Worm (Caenorhabditis elegans) whole organism, L1 larva: Measurements from ENCODE around the gene srd-16.

Experiments used
- C16A3.4 ChIP-seq: fragments of 150-350 bp; optimal IDR thresholded peaks from 2 replicates; lab custom pipeline; 2014; ENCODE audit warnings: missing biosample characterization, missing genetic modification characterization
- C34B4.2 ChIP-seq: sonication (generic microtip); optimal IDR thresholded peaks from 2 replicates; lab custom pipeline; 2017; ENCODE audit warnings: mild to moderate bottlenecking, missing genetic modification characterization, missing compliant biosample characterization
- blmp-1 ChIP-seq: fragments of 150-350 bp; optimal IDR thresholded peaks from 2 replicates; lab custom pipeline; 2014; ENCODE audit warnings: missing biosample characterization, missing genetic modification characterization
- ceh-82 ChIP-seq, 3 experiments: fragments of 150-350 bp in 1 of 3; sonication (generic microtip) in 2 of 3; optimal IDR thresholded peaks; 2 replicates each; lab custom pipeline; 2014 to 2017; ENCODE audit warnings: missing biosample characterization in 3 of 3, missing genetic modification characterization in 3 of 3
- dsc-1 ChIP-seq: sonication (generic microtip); optimal IDR thresholded peaks from 2 replicates; lab custom pipeline; 2016; ENCODE audit warnings: mild to moderate bottlenecking, missing genetic modification characterization, missing compliant biosample characterization
- efl-1 ChIP-seq, 4 experiments: fragments of 150-350 bp; optimal IDR thresholded peaks in 3 of 4; peaks in 1 of 4; 1 replicate in 1 of 4; 2 replicates in 3 of 4; lab custom pipeline; 2014; ENCODE audit warnings: missing biosample characterization in 2 of 4, missing genetic modification characterization in 2 of 4, missing genetic modification reagents in 2 of 4
- egl-13 ChIP-seq: sonication (generic microtip); optimal IDR thresholded peaks from 2 replicates; lab custom pipeline; 2016; ENCODE audit warnings: missing genotype, missing genetic modification reagents, missing genetic modification characterization, missing compliant biosample characterization
- elt-2 ChIP-seq: sonication (generic microtip); optimal IDR thresholded peaks from 2 replicates; lab custom pipeline; 2016; ENCODE audit warnings: missing genetic modification characterization, mild to moderate bottlenecking, inconsistent platforms, missing compliant biosample characterization, missing genetic modification reagents
- fkh-10 ChIP-seq: sonication (generic microtip); optimal IDR thresholded peaks from 2 replicates; lab custom pipeline; 2017; ENCODE audit warnings: missing biosample characterization, missing genetic modification reagents, missing genetic modification characterization
- lin-14 ChIP-seq: fragments of 200-800 bp; sonication (Bioruptor generic); optimal IDR thresholded peaks from 2 replicates; lab custom pipeline; 2018; ENCODE audit warnings: mild to moderate bottlenecking, missing genetic modification characterization, moderate library complexity, missing compliant biosample characterization
- lin-15B ChIP-seq: fragments of 150-350 bp; sonication (generic microtip); optimal IDR thresholded peaks from 3 replicates; lab custom pipeline; 2014; ENCODE audit warnings: missing biosample characterization, missing genetic modification characterization
- lir-3 ChIP-seq: sonication (generic microtip); optimal IDR thresholded peaks from 2 replicates; lab custom pipeline; 2016; ENCODE audit warnings: mild to moderate bottlenecking, missing genetic modification characterization, moderate library complexity, missing compliant biosample characterization; ENCODE audit not compliant: poor library complexity
- lsy-2 ChIP-seq, 2 experiments: fragments of 150-350 bp; optimal IDR thresholded peaks; 2 replicates each; lab custom pipeline; 2014; ENCODE audit warnings: missing biosample characterization in 2 of 2, missing genetic modification characterization in 2 of 2
- nhr-11 ChIP-seq: fragments of 150-350 bp; optimal IDR thresholded peaks from 2 replicates; lab custom pipeline; 2014; ENCODE audit warnings: missing biosample characterization, missing genetic modification characterization
- nhr-19 ChIP-seq: fragments of 200-800 bp; sonication (Bioruptor generic); conservative IDR thresholded peaks from 2 replicates; pipeline ENCODE4 v1.3.6; 2022; ENCODE audit warnings: missing genetic modification characterization, missing compliant biosample characterization
- nhr-20 ChIP-seq: sonication (generic microtip); optimal IDR thresholded peaks from 2 replicates; lab custom pipeline; 2016; ENCODE audit warnings: mild to moderate bottlenecking, missing genetic modification characterization, missing compliant biosample characterization
- nhr-28 ChIP-seq: fragments of 150-350 bp; optimal IDR thresholded peaks from 2 replicates; lab custom pipeline; 2014; ENCODE audit warnings: missing biosample characterization, missing genetic modification characterization
- nhr-47 ChIP-seq: sonication (generic microtip); optimal IDR thresholded peaks from 2 replicates; lab custom pipeline; 2016; ENCODE audit warnings: mild to moderate bottlenecking, missing genetic modification characterization, moderate library complexity, missing compliant biosample characterization
- nhr-71 ChIP-seq: sonication (generic microtip); optimal IDR thresholded peaks from 2 replicates; lab custom pipeline; 2016; ENCODE audit warnings: mild to moderate bottlenecking, missing genetic modification characterization, moderate library complexity, missing compliant biosample characterization
- nhr-76 ChIP-seq: sonication (generic microtip); optimal IDR thresholded peaks from 2 replicates; lab custom pipeline; 2017; ENCODE audit warnings: missing biosample characterization, missing genetic modification characterization
- nhr-77 ChIP-seq: fragments of 150-350 bp; optimal IDR thresholded peaks from 2 replicates; lab custom pipeline; 2014; ENCODE audit warnings: missing biosample characterization, missing genetic modification characterization
- nhr-85 ChIP-seq: sonication (generic microtip); peaks from one replicate; lab custom pipeline; 2016; ENCODE audit warnings: missing genetic modification characterization, inconsistent platforms, missing compliant biosample characterization
- rnt-1 ChIP-seq: sonication (generic microtip); optimal IDR thresholded peaks from 2 replicates; lab custom pipeline; 2016; ENCODE audit warnings: mild to moderate bottlenecking, missing genetic modification characterization, moderate library complexity, missing compliant biosample characterization
- snpc-4 ChIP-seq: fragments of 150-350 bp; optimal IDR thresholded peaks from 2 replicates; lab custom pipeline; 2014; ENCODE audit warnings: missing biosample characterization, missing genetic modification characterization
- snu-23 ChIP-seq: sonication (generic microtip); optimal IDR thresholded peaks from 2 replicates; lab custom pipeline; 2016; ENCODE audit warnings: missing genetic modification characterization, missing compliant biosample characterization
- tbx-2 ChIP-seq: sonication (generic microtip); optimal IDR thresholded peaks from 2 replicates; lab custom pipeline; 2016; ENCODE audit warnings: missing genetic modification characterization, missing compliant biosample characterization
- unc-130 ChIP-seq: fragments of 150-350 bp; optimal IDR thresholded peaks from 2 replicates; lab custom pipeline; 2017; ENCODE audit warnings: missing biosample characterization, missing genetic modification characterization, inconsistent platforms
- unc-30 ChIP-seq: sonication (generic microtip); optimal IDR thresholded peaks from 2 replicates; lab custom pipeline; 2017; ENCODE audit warnings: missing biosample characterization, missing genetic modification characterization

Gene srd-16

DNA sequence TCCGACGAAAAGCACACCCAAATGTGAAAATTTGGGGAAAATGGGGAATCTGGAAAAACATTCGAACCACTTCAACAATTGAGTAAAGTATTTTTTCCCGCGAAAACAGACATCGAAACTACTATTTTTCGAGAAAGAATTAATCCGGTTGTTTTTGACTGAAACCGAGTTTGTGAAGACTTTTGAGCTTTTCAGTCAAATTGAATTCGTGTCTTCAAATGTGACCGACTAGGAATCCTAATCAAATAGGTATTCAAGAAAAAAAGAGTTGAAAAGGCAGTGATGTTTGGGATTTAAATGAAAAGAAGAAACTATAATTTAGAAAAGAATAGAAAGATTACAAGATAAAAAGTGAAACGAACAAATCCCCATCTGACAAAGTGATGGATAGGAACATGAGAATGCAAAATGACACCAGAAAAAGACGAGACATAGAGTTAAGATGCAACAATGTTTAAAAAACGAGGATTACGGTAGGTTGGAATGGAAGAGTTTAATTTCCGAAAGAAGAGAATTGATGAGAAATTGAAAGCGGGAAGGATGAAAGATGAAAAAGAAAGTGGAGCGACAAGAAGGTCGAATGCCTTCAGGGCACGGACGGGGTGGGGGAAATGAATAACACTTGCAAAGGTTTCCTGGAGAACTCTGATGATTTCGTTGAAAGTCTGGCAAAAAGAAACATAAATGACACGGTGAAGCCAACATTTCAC is 37.2 kb downstream of the srd-16 start, which contains the start of gene F26F12.8:
Gene F26F12.8 (minus strand): TSS at position 51 of the 710 bp plus-strand sequence.
- no peak for TF ChIP-seq C34B4.2
- peak; percentile 4 for TF ChIP-seq lin-14 (GFP tag; lab: Kevin White, UChicago)
- no peak for TF ChIP-seq snpc-4 (tag; lab: Kevin White, UChicago)
- TF ChIP-seq blmp-1 (tag; lab: Kevin White, UChicago) = peak; percentile 59
- TF ChIP-seq elt-2 (tag; lab: Kevin White, UChicago) = no peak
- no peak for TF ChIP-seq lir-3 (tag; lab: Kevin White, UChicago)
- peak; percentile 3 for TF ChIP-seq nhr-85 (tag; lab: Kevin White, UChicago)

ce11 chrV:5852084-5852483 is 47.8 kb downstream of the srd-16 start:
- no peak for TF ChIP-seq lin-15B (tag; lab: Kevin White, UChicago)
- peak; percentile 78 for TF ChIP-seq dsc-1 (tag; lab: Kevin White, UChicago)
- TF ChIP-seq, all 84 proteins: peak for 1

- TF ChIP-seq elt-2 (tag; lab: Kevin White, UChicago) (no peak), nhr-71 (peak; percentile 56), snu-23 (GFP tag; lab: Kevin White, UChicago) (peak; percentile 38), C16A3.4 (peak; percentile 17), nhr-76 (tag; lab: Kevin White, UChicago) (no peak), lsy-2 (tag; optimal IDR thresholded peaks at IDR 0.05; lab: Kevin White, UChicago) (peak in 1 of 2 experiments; percentile 42), fkh-10 (GFP tag; lab: Kevin White, UChicago) (no peak), blmp-1 (tag; lab: Kevin White, UChicago) (peak; percentile 48), nhr-85 (tag; lab: Kevin White, UChicago) (peak; percentile 61), unc-130 (tag; lab: Kevin White, UChicago) (peak; percentile 35), nhr-77 (tag; lab: Kevin White, UChicago) (peak; percentile 26), nhr-19 (peak; percentile 34; the same call in 1 of the 2 replicates), tbx-2 (peak; percentile 24), lin-15B (tag; lab: Kevin White, UChicago) (no peak), efl-1 (optimal IDR thresholded peaks at IDR 0.05; lab: Kevin White, UChicago) (peak in 1 of 2 experiments; percentile 2), efl-1 (GFP tag; optimal IDR thresholded peaks at IDR 0.05 in 1 of 2; lab: Kevin White, UChicago) (no peak), ceh-82 (tag; optimal IDR thresholded peaks at IDR 0.05; lab: Kevin White, UChicago) (no peak), nhr-20 (tag; lab: Kevin White, UChicago) (peak; percentile 36), lin-14 (GFP tag; lab: Kevin White, UChicago) (peak; percentile 68), nhr-28 (tag; lab: Kevin White, UChicago) (no peak), egl-13 (tag; lab: Kevin White, UChicago) (no peak), unc-30 (tag; lab: Kevin White, UChicago) (no peak), rnt-1 (peak; percentile 41)
Observed at ce11 chrV:5851631-5852030, 48.2 kb downstream of the srd-16 start.

ce11 chrV:5850671-5851070 is 49.2 kb downstream of the srd-16 start:
- peak; percentile 27 for TF ChIP-seq lin-14 (GFP tag; lab: Kevin White, UChicago)
- TF ChIP-seq nhr-11 = no peak
- TF ChIP-seq nhr-47 (tag; lab: Kevin White, UChicago) = peak; percentile 6
- TF ChIP-seq dsc-1 (tag; lab: Kevin White, UChicago) = peak; percentile 67
- TF ChIP-seq unc-30 (tag; lab: Kevin White, UChicago) = no peak
- TF ChIP-seq, all 84 proteins: peak for 3
